Fruit fly (Drosophila melanogaster) whole organism, embryonic: ENCODE data around the gene CG7627.

Experiments used
- Ada2b ChIP-seq: fragments of 200-800 bp; sonication (Bioruptor generic); IDR thresholded peaks from 2 replicates; pipeline ENCODE4 v1.3.6; 2022; ENCODE audit warnings: missing biosample characterization, missing genetic modification characterization
- Adf1 ChIP-seq: fragments of 200-800 bp; sonication (Bioruptor generic); IDR thresholded peaks from 2 replicates; pipeline ENCODE4 v1.3.6; 2022; ENCODE audit warnings: missing biosample characterization, missing genetic modification characterization
- Atf-2 ChIP-seq: fragments of 200-800 bp; sonication (Bioruptor generic); optimal IDR thresholded peaks from 2 replicates; lab custom pipeline; 2016; ENCODE audit warnings: missing biosample characterization, missing genetic modification characterization
- CG10543 ChIP-seq: fragments of 200-800 bp; sonication (Bioruptor generic); optimal IDR thresholded peaks from 3 replicates; lab custom pipeline; 2017; ENCODE audit warnings: missing biosample characterization, mild to moderate bottlenecking, missing genetic modification characterization, moderate library complexity
- CG11398 ChIP-seq: fragments of 200-800 bp; sonication (Bioruptor generic); optimal IDR thresholded peaks from 2 replicates; lab custom pipeline; 2016; ENCODE audit warnings: missing biosample characterization, missing genetic modification characterization
- CG12071 ChIP-seq: fragments of 200-800 bp; sonication (Bioruptor generic); optimal IDR thresholded peaks from 3 replicates; lab custom pipeline; 2018; ENCODE audit warnings: missing biosample characterization, mild to moderate bottlenecking, missing genetic modification characterization
- CG12155 ChIP-seq: fragments of 200-800 bp; sonication (Bioruptor generic); optimal IDR thresholded peaks from 3 replicates; lab custom pipeline; 2016; ENCODE audit warnings: missing biosample characterization, missing genetic modification characterization
- CG14014 ChIP-seq: fragments of 200-800 bp; sonication (Bioruptor generic); IDR thresholded peaks from 2 replicates; pipeline ENCODE4 v1.3.6; 2022; ENCODE audit warnings: missing biosample characterization, missing genetic modification characterization
- CG16813 ChIP-seq: fragments of 200-800 bp; sonication (Bioruptor generic); IDR thresholded peaks from 3 replicates; pipeline ENCODE4 v1.3.6; 2022; ENCODE audit warnings: missing biosample characterization, missing genetic modification characterization; ENCODE audit not compliant: partially characterized antibody
- CG17186 ChIP-seq: fragments of 200-800 bp; sonication (Bioruptor generic); optimal IDR thresholded peaks from 3 replicates; lab custom pipeline; 2017; ENCODE audit warnings: missing biosample characterization, missing genetic modification reagents, missing genetic modification characterization
- CG17359 ChIP-seq: fragments of 200-800 bp; sonication (Bioruptor generic); optimal IDR thresholded peaks from 3 replicates; lab custom pipeline; 2018; ENCODE audit warnings: missing biosample characterization, mild to moderate bottlenecking, missing genetic modification characterization, moderate library complexity
- CG32767 ChIP-seq: fragments of 200-800 bp; sonication (Bioruptor generic); IDR thresholded peaks from 2 replicates; pipeline ENCODE4 v1.3.6; 2022; ENCODE audit warnings: missing biosample characterization, missing genetic modification characterization
- CG4404 ChIP-seq: fragments of 200-800 bp; sonication (Bioruptor generic); IDR thresholded peaks from 2 replicates; pipeline ENCODE4 v1.3.6; 2022; ENCODE audit warnings: missing biosample characterization, missing genetic modification characterization
- CG9215 ChIP-seq: fragments of 200-800 bp; sonication (Bioruptor generic); IDR thresholded peaks from 2 replicates; pipeline ENCODE4 v1.3.6; 2022; ENCODE audit warnings: missing biosample characterization, missing genetic modification characterization
- CHES-1-like ChIP-seq: fragments of 200-800 bp; sonication (Bioruptor generic); optimal IDR thresholded peaks from 2 replicates; lab custom pipeline; 2016; ENCODE audit warnings: missing biosample characterization, missing genetic modification characterization
- CTCF ChIP-seq: fragments of 200-800 bp; sonication (Bioruptor generic); optimal IDR thresholded peaks from 2 replicates; lab custom pipeline; 2017; ENCODE audit warnings: missing biosample characterization, mild to moderate bottlenecking, missing genetic modification characterization, moderate library complexity
- CrebB ChIP-seq: fragments of 200-800 bp; sonication (Bioruptor generic); optimal IDR thresholded peaks from 3 replicates; lab custom pipeline; 2018; ENCODE audit warnings: missing biosample characterization, mild to moderate bottlenecking, missing genetic modification characterization
- Dad ChIP-seq: fragments of 200-800 bp; sonication (Bioruptor generic); optimal IDR thresholded peaks from 3 replicates; lab custom pipeline; 2016; ENCODE audit warnings: missing biosample characterization, missing genetic modification characterization
- ERR ChIP-seq: fragments of 200-800 bp; sonication (Bioruptor generic); optimal IDR thresholded peaks from 2 replicates; lab custom pipeline; 2016; ENCODE audit warnings: missing biosample characterization, missing genetic modification characterization
- Elba2 ChIP-seq: fragments of 200-800 bp; sonication (Bioruptor generic); optimal IDR thresholded peaks from 3 replicates; lab custom pipeline; 2016; ENCODE audit warnings: missing biosample characterization, missing genetic modification characterization
- Fer1 ChIP-seq: fragments of 200-800 bp; sonication (Bioruptor generic); optimal IDR thresholded peaks from 2 replicates; lab custom pipeline; 2017; ENCODE audit warnings: missing biosample characterization, mild to moderate bottlenecking, missing genetic modification characterization
- Kr ChIP-seq: fragments of 200-800 bp; sonication (Bioruptor generic); optimal IDR thresholded peaks from 2 replicates; lab custom pipeline; 2017; ENCODE audit warnings: missing biosample characterization, mild to moderate bottlenecking, missing genetic modification characterization
- Myb ChIP-seq: fragments of 200-800 bp; sonication (Bioruptor generic); optimal IDR thresholded peaks from 2 replicates; lab custom pipeline; 2016; ENCODE audit warnings: missing biosample characterization, missing genetic modification characterization
- PHDP ChIP-seq: fragments of 200-800 bp; sonication (Bioruptor generic); optimal IDR thresholded peaks from 3 replicates; lab custom pipeline; 2018; ENCODE audit warnings: missing biosample characterization, mild to moderate bottlenecking, missing genetic modification characterization, moderate library complexity
- Stat92E ChIP-seq, 3 experiments: fragments of >200 bp in 2 of 3; fragments of 200-800 bp in 1 of 3; sonication (Bioruptor generic) in 1 of 3; optimal IDR thresholded peaks; 2 replicates each; lab custom pipeline; 2017 to 2019; ENCODE audit warnings: missing biosample characterization in 3 of 3, missing genetic modification characterization in 3 of 3, mild to moderate bottlenecking in 1 of 3, moderate library complexity in 1 of 3
- Vsx1 ChIP-seq: fragments of 200-800 bp; sonication (Bioruptor generic); optimal IDR thresholded peaks from 2 replicates; lab custom pipeline; 2017; ENCODE audit warnings: missing biosample characterization, mild to moderate bottlenecking, missing genetic modification characterization, missing genetic modification reagents
- ato ChIP-seq: fragments of 200-800 bp; sonication (Bioruptor generic); IDR thresholded peaks from 2 replicates; pipeline ENCODE4 v1.3.6; 2022; ENCODE audit warnings: missing biosample characterization, missing genetic modification characterization; ENCODE audit not compliant: partially characterized antibody
- bowl ChIP-seq: fragments of 200-800 bp; sonication (Bioruptor generic); IDR thresholded peaks from 2 replicates; pipeline ENCODE4 v1.3.6; 2022; ENCODE audit warnings: missing biosample characterization, missing genetic modification characterization
- cad ChIP-seq: fragments of >200 bp; optimal IDR thresholded peaks from 2 replicates; lab custom pipeline; 2017; ENCODE audit warnings: missing biosample characterization, missing genetic modification characterization
- crol ChIP-seq: fragments of 200-800 bp; sonication (Bioruptor generic); IDR thresholded peaks from 2 replicates; pipeline ENCODE4 v1.3.6; 2022; ENCODE audit warnings: missing biosample characterization, missing genetic modification characterization
- cwo ChIP-seq: fragments of 200-800 bp; sonication (Bioruptor generic); optimal IDR thresholded peaks from 3 replicates; lab custom pipeline; 2017; ENCODE audit warnings: missing biosample characterization, missing genetic modification characterization, mild to moderate bottlenecking, moderate library complexity, missing genetic modification reagents
- dmrt99B ChIP-seq: fragments of 200-800 bp; sonication (Bioruptor generic); optimal IDR thresholded peaks from 2 replicates; lab custom pipeline; 2018; ENCODE audit warnings: missing biosample characterization, mild to moderate bottlenecking, missing genetic modification characterization, moderate library complexity
- esg ChIP-seq: fragments of 200-800 bp; sonication (Bioruptor generic); conservative IDR thresholded peaks from 2 replicates; pipeline ENCODE4 v1.3.6; 2022; ENCODE audit warnings: missing biosample characterization, missing genetic modification characterization
- eve ChIP-seq, 2 experiments: fragments of >200 bp; optimal IDR thresholded peaks; 2 replicates each; lab custom pipeline; 2017; ENCODE audit warnings: missing biosample characterization in 2 of 2, missing genetic modification characterization in 2 of 2
- fd96Cb ChIP-seq: fragments of 200-800 bp; sonication (Bioruptor generic); optimal IDR thresholded peaks from 2 replicates; lab custom pipeline; 2018; ENCODE audit warnings: missing biosample characterization, mild to moderate bottlenecking, missing genetic modification characterization, moderate library complexity
- grau ChIP-seq: fragments of 200-800 bp; optimal IDR thresholded peaks from 3 replicates; lab custom pipeline; 2019; ENCODE audit warnings: missing biosample characterization, mild to moderate bottlenecking, missing genetic modification characterization, moderate library complexity
- hkb ChIP-seq, 2 experiments: fragments of 200-800 bp in 1 of 2; fragments of >200 bp in 1 of 2; sonication (Bioruptor generic) in 1 of 2; IDR thresholded peaks in 1 of 2; optimal IDR thresholded peaks in 1 of 2; 2 replicates each; pipeline versions ENCODE4 v1.3.6 to Lab custom; 2017 to 2022; ENCODE audit warnings: missing biosample characterization in 1 of 2, missing genetic modification characterization in 1 of 2
- kah ChIP-seq: fragments of 200-800 bp; sonication (Bioruptor generic); optimal IDR thresholded peaks from 2 replicates; lab custom pipeline; 2018; ENCODE audit warnings: missing biosample characterization, mild to moderate bottlenecking, missing genetic modification characterization
- kay ChIP-seq: fragments of 200-800 bp; sonication (Bioruptor generic); optimal IDR thresholded peaks from 2 replicates; lab custom pipeline; 2016; ENCODE audit warnings: missing biosample characterization, missing genetic modification characterization
- ken ChIP-seq: fragments of 200-800 bp; sonication (Bioruptor generic); IDR thresholded peaks from 3 replicates; pipeline ENCODE4 v1.3.6; 2022; ENCODE audit warnings: missing biosample characterization, missing genetic modification characterization
- pzg ChIP-seq: fragments of 200-800 bp; sonication (Bioruptor generic); optimal IDR thresholded peaks from 3 replicates; lab custom pipeline; 2018; ENCODE audit warnings: missing biosample characterization, mild to moderate bottlenecking, missing genetic modification characterization, moderate library complexity
- schlank ChIP-seq: fragments of 200-800 bp; sonication (Bioruptor generic); optimal IDR thresholded peaks from 2 replicates; lab custom pipeline; 2018; ENCODE audit warnings: missing biosample characterization, mild to moderate bottlenecking, missing genetic modification characterization
- sd ChIP-seq: fragments of 200-800 bp; sonication (Bioruptor generic); optimal IDR thresholded peaks from 3 replicates; lab custom pipeline; 2018; ENCODE audit warnings: missing biosample characterization, mild to moderate bottlenecking, missing genetic modification characterization, moderate library complexity
- sim ChIP-seq: fragments of 200-800 bp; sonication (Bioruptor generic); IDR thresholded peaks from 2 replicates; pipeline ENCODE4 v1.3.6; 2022; ENCODE audit warnings: missing biosample characterization, missing genetic modification characterization
- slou ChIP-seq: fragments of 200-800 bp; sonication (Bioruptor generic); optimal IDR thresholded peaks from 3 replicates; lab custom pipeline; 2016; ENCODE audit warnings: missing biosample characterization, missing genetic modification characterization
- stwl ChIP-seq: fragments of 200-800 bp; sonication (Bioruptor generic); optimal IDR thresholded peaks from 3 replicates; lab custom pipeline; 2018; ENCODE audit warnings: missing biosample characterization, mild to moderate bottlenecking, missing genetic modification characterization, moderate library complexity
- tap ChIP-seq: fragments of 200-800 bp; optimal IDR thresholded peaks from 3 replicates; lab custom pipeline; 2019; ENCODE audit warnings: missing biosample characterization, mild to moderate bottlenecking, missing genetic modification characterization, moderate library complexity
- tio ChIP-seq: fragments of 200-800 bp; sonication (Bioruptor generic); optimal IDR thresholded peaks from 2 replicates; lab custom pipeline; 2017; ENCODE audit warnings: missing biosample characterization, missing genetic modification characterization, inconsistent platforms
- tup ChIP-seq: fragments of 200-800 bp; sonication (Bioruptor generic); optimal IDR thresholded peaks from 2 replicates; lab custom pipeline; 2016; ENCODE audit warnings: missing biosample characterization, mild to moderate bottlenecking, missing genetic modification characterization, moderate library complexity

CG7627 gene

DNA sequence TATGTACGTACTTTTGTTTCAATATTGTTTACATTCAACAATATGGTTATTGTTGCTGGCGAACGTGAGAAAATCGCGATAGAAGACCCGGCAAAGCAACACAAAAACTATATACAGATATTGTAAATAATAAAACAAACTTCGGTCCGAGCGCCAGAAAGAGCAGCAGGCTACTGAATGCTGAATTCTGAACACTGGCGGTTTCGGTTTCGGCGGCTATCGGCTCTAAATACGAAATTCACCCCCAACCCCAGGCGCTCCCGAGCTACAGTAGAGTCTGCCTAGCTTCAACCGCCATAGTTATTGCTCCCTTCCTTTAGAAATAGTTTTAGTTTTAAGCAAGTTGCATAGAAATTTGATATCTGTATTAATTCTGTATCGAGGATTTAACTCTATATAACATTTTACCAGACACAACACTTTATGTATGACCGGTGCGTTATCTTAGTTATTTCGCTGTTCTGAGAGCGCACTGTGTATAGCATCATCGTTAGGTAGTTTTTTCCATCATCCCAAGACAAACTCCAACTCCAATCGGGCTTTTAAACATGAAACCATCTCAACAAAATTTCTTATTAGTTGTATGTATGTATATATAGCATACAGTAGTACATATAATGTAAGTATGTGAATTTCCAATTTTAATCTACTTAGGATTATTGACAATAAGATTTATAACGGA, at the start of gene CG7627 (continued):
- no peak for TF ChIP-seq CG16813 (GFP tag; lab: Robert Waterston, UW)
- no peak for TF ChIP-seq CTCF (GFP tag; lab: Kevin White, UChicago)
- TF ChIP-seq CG32767 (GFP tag; lab: Robert Waterston, UW): peak; percentile 64; the same call in 1 of the 2 replicates
- peak; percentile 83 for TF ChIP-seq Ada2b
- peak; percentile 32 for TF ChIP-seq CG12071
- TF ChIP-seq kay: peak; percentile 31
- no peak for TF ChIP-seq Kr (GFP tag; lab: Kevin White, UChicago)
- peak; percentile 17 for TF ChIP-seq slou (GFP tag; lab: Kevin White, UChicago)
- peak; percentile 41 for TF ChIP-seq tup (GFP tag; lab: Kevin White, UChicago)
- TF ChIP-seq Atf-2 (GFP tag; lab: Kevin White, UChicago): peak; percentile 60
- TF ChIP-seq PHDP (tag; lab: Kevin White, UChicago): peak; percentile 68
- TF ChIP-seq CG4404 (GFP tag; lab: Robert Waterston, UW): peak; percentile 78
- TF ChIP-seq Adf1 (GFP tag; lab: Robert Waterston, UW): peak; percentile 68
- TF ChIP-seq CG12155 (GFP tag; lab: Kevin White, UChicago): peak; percentile 53
- TF ChIP-seq Dad (GFP tag; lab: Kevin White, UChicago): peak; percentile 61
- TF ChIP-seq sim (GFP tag; lab: Robert Waterston, UW): peak; percentile 57
- no peak for TF ChIP-seq hkb (optimal IDR thresholded peaks at IDR 0.05; lab: Kevin White, UChicago)
- TF ChIP-seq hkb (GFP tag; IDR thresholded peaks at IDR 0.05; lab: Robert Waterston, UW): peak; percentile 84
- TF ChIP-seq dmrt99B: peak; percentile 83
- TF ChIP-seq CG14014 (GFP tag; lab: Robert Waterston, UW): peak; percentile 71
- TF ChIP-seq CG17359: peak; percentile 81
- no peak for TF ChIP-seq Stat92E (GFP tag; optimal IDR thresholded peaks at IDR 0.05; lab: Kevin White, UChicago)
- peak; percentile 77 for TF ChIP-seq esg
- TF ChIP-seq cad: no peak
- TF ChIP-seq Vsx1: peak; percentile 19
- TF ChIP-seq ERR (GFP tag; lab: Kevin White, UChicago): peak; percentile 63
- TF ChIP-seq cwo (GFP tag; lab: Kevin White, UChicago): peak; percentile 83
- no peak for TF ChIP-seq crol (GFP tag; lab: Robert Waterston, UW)
- TF ChIP-seq Elba2 (GFP tag; lab: Kevin White, UChicago): peak; percentile 89
- peak; percentile 84 for TF ChIP-seq CHES-1-like (GFP tag; lab: Kevin White, UChicago)
- TF ChIP-seq kah (GFP tag; lab: Kevin White, UChicago): peak; percentile 20
- peak; percentile 69 for TF ChIP-seq CG9215 (GFP tag; lab: Robert Waterston, UW)
- TF ChIP-seq schlank (tag; lab: Kevin White, UChicago): peak; percentile 64
- TF ChIP-seq fd96Cb (tag; lab: Kevin White, UChicago): peak; percentile 68
- TF ChIP-seq CG17186 (GFP tag; lab: Kevin White, UChicago): no peak
- peak; percentile 86 for TF ChIP-seq Fer1 (GFP tag; lab: Kevin White, UChicago)
- 0 out of 3 replicates have a peak, but pooled peaks have one; percentile 53 for TF ChIP-seq ken (GFP tag; lab: Robert Waterston, UW)
- peak; percentile 98 for TF ChIP-seq grau (tag; lab: Kevin White, UChicago)
- TF ChIP-seq sd (tag; lab: Kevin White, UChicago): peak; percentile 41
- TF ChIP-seq tio (GFP tag; lab: Kevin White, UChicago): peak; percentile 69
- TF ChIP-seq pzg: peak; percentile 9
- TF ChIP-seq stwl: no peak
- no peak for TF ChIP-seq bowl (GFP tag; lab: Robert Waterston, UW)
- TF ChIP-seq CrebB (tag; lab: Kevin White, UChicago): peak; percentile 64
- no peak for TF ChIP-seq CG11398 (GFP tag; lab: Kevin White, UChicago)
- no peak for TF ChIP-seq ato (GFP tag; lab: Robert Waterston, UW)
- TF ChIP-seq Myb (GFP tag; lab: Kevin White, UChicago): peak; percentile 65
- TF ChIP-seq CG10543 (GFP tag; lab: Kevin White, UChicago): peak; percentile 87
- TF ChIP-seq eve (GFP tag; optimal IDR thresholded peaks at IDR 0.05; lab: Kevin White, UChicago): peak in 1 of 2 experiments; percentile 82
- peak; percentile 57 for TF ChIP-seq tap (tag; lab: Kevin White, UChicago)
